Fruit fly (Drosophila melanogaster) ovary, adult (tissue): ENCODE data around the gene Sytbeta.

Experiments
- CG17801 ChIP-seq: fragments of 200-800 bp; optimal IDR thresholded peaks from 2 replicates; lab custom pipeline; 2019; ENCODE audit warnings: missing biosample characterization, mild to moderate bottlenecking, missing genetic modification characterization, moderate library complexity; ENCODE audit not compliant: partially characterized antibody

Sytbeta gene

dm6 chr3L:15054035-15054434, 10.7 kb downstream of the Sytbeta start, which contains the start of gene CG18649:
TSS of gene CG18649 (minus strand) at chr3L:15054135.
- TF ChIP-seq CG17801 = no peak

dm6 chr3L:15053251-15053650, 11.5 kb downstream of the Sytbeta start, which contains the start of gene CG43680:
TSS of gene CG43680 (minus strand) at chr3L:15053351.
- TF ChIP-seq CG17801 = no peak

- no peak for TF ChIP-seq CG17801
These were observed 12.4 kb downstream of the Sytbeta start, which contains the start of gene CG13461 for dm6 chr3L:15052390-15052789. TSS of gene CG13461 (minus strand) at chr3L:15052490.

- TF ChIP-seq CG17801 = no peak
These were observed 13.5 kb downstream of the Sytbeta start, which contains the start of gene CG43679 for dm6 chr3L:15051325-15051724. TSS of gene CG43679 (minus strand) at chr3L:15051425.

- TF ChIP-seq CG17801 = no peak
These were observed 14.1 kb downstream of the Sytbeta start, which contains the start of gene CG12310 for dm6 chr3L:15050706-15051105. TSS of gene CG12310 (minus strand) at chr3L:15050806.

dm6 chr3L:15050109-15050508, 14.7 kb downstream of the Sytbeta start, which contains the start of gene CG18581:
TSS of gene CG18581 (minus strand) at chr3L:15050209.
- no peak for TF ChIP-seq CG17801

dm6 chr3L:15049395-15049794, 15.4 kb downstream of the Sytbeta start, which contains the start of gene CG43678:
TSS of gene CG43678 (minus strand) at chr3L:15049495.
- TF ChIP-seq CG17801 = no peak

dm6 chr3L:15048091-15048490, 16.7 kb downstream of the Sytbeta start:
- no peak for TF ChIP-seq CG17801

dm6 chr3L:15047606-15048005, 17.2 kb downstream of the Sytbeta start:
- TF ChIP-seq CG17801 = no peak

dm6 chr3L:15045114-15045513, 19.7 kb downstream of the Sytbeta start:
- no peak for TF ChIP-seq CG17801

- TF ChIP-seq CG17801 = no peak
These were observed 20.9 kb downstream of the Sytbeta start, which contains the start of gene ind for dm6 chr3L:15043874-15044336. TSS of gene ind (minus strand) at chr3L:15043924.

dm6 chr3L:15043465-15043864, 21.3 kb downstream of the Sytbeta start:
- no peak for TF ChIP-seq CG17801

- TF ChIP-seq CG17801 = no peak
These were observed 22.3 kb downstream of the Sytbeta start, which contains the start of gene Rpn12R for dm6 chr3L:15042470-15042869. TSS of gene Rpn12R (minus strand) at chr3L:15042570.

dm6 chr3L:15040329-15040886, 24.4 kb downstream of the Sytbeta start:
- no peak for TF ChIP-seq CG17801

dm6 chr3L:15039510-15039909, 25.3 kb downstream of the Sytbeta start:
- no peak for TF ChIP-seq CG17801

dm6 chr3L:15035585-15035984, 29.2 kb downstream of the Sytbeta start:
- TF ChIP-seq CG17801 = no peak

- no peak for TF ChIP-seq CG17801
These were observed 30.1 kb downstream of the Sytbeta start for dm6 chr3L:15034714-15035076.

dm6 chr3L:15034061-15034713, 30.6 kb downstream of the Sytbeta start:
- TF ChIP-seq CG17801 = no peak
